Fruit fly (Drosophila melanogaster) whole organism, embryonic: ENCODE measurements around the gene dbe.
A peak's percentile ranks its signal among the peaks of the same experiment; 100 is the strongest.

Experiments
- Atf-2 ChIP-seq: fragments of 200-800 bp; sonication (Bioruptor generic); optimal IDR thresholded peaks from 2 replicates; lab custom pipeline; 2016; ENCODE audit warnings: missing biosample characterization, missing genetic modification characterization
- Atf3 ChIP-seq: fragments of 200-800 bp; sonication (Bioruptor generic); optimal IDR thresholded peaks from 3 replicates; lab custom pipeline; 2016; ENCODE audit warnings: missing biosample characterization, missing genetic modification characterization
- Blimp-1 ChIP-seq: fragments of 200-800 bp; sonication (Bioruptor generic); optimal IDR thresholded peaks from 3 replicates; lab custom pipeline; 2018; ENCODE audit warnings: missing biosample characterization, missing genetic modification characterization, mild to moderate bottlenecking, moderate library complexity, missing genetic modification reagents
- CG10209 ChIP-seq: fragments of 200-800 bp; sonication (Bioruptor generic); optimal IDR thresholded peaks from 3 replicates; lab custom pipeline; 2017; ENCODE audit warnings: missing biosample characterization, mild to moderate bottlenecking, missing genetic modification characterization, missing genetic modification reagents
- CG10462 ChIP-seq: fragments of 200-800 bp; sonication (Bioruptor generic); optimal IDR thresholded peaks from 2 replicates; lab custom pipeline; 2016; ENCODE audit warnings: missing biosample characterization, missing genetic modification characterization
- CG10979 ChIP-seq: fragments of 200-800 bp; sonication (Bioruptor generic); optimal IDR thresholded peaks from 2 replicates; lab custom pipeline; 2018; ENCODE audit warnings: missing biosample characterization, mild to moderate bottlenecking, missing genetic modification characterization, moderate library complexity
- CG11696 ChIP-seq: fragments of 200-800 bp; sonication (Bioruptor generic); IDR thresholded peaks from 2 replicates; pipeline ENCODE4 v1.3.6; 2022; ENCODE audit warnings: missing biosample characterization, missing genetic modification characterization
- CG12942 ChIP-seq: fragments of 200-800 bp; sonication (Bioruptor generic); optimal IDR thresholded peaks from 3 replicates; lab custom pipeline; 2016; ENCODE audit warnings: missing biosample characterization, missing genetic modification characterization
- CG13775 ChIP-seq: fragments of 200-800 bp; sonication (Bioruptor generic); optimal IDR thresholded peaks from 3 replicates; lab custom pipeline; 2017; ENCODE audit warnings: missing biosample characterization, mild to moderate bottlenecking, missing genetic modification characterization
- CG15269 ChIP-seq: fragments of 200-800 bp; sonication (Bioruptor generic); optimal IDR thresholded peaks from 2 replicates; lab custom pipeline; 2018; ENCODE audit warnings: missing biosample characterization, mild to moderate bottlenecking, missing genetic modification characterization, moderate library complexity
- CG15601 ChIP-seq: fragments of 200-800 bp; sonication (Bioruptor generic); optimal IDR thresholded peaks from 3 replicates; lab custom pipeline; 2019; ENCODE audit warnings: missing biosample characterization, mild to moderate bottlenecking, missing genetic modification characterization, moderate library complexity
- CG1602 ChIP-seq: fragments of 200-800 bp; sonication (Bioruptor generic); optimal IDR thresholded peaks from 3 replicates; lab custom pipeline; 2016; ENCODE audit warnings: missing biosample characterization, missing genetic modification characterization
- CG16779 ChIP-seq: fragments of 200-800 bp; sonication (Bioruptor generic); IDR thresholded peaks from 2 replicates; pipeline ENCODE4 v1.3.6; 2022; ENCODE audit warnings: missing biosample characterization, missing genetic modification characterization
- CG17829 ChIP-seq: fragments of 200-800 bp; optimal IDR thresholded peaks from 2 replicates; lab custom pipeline; 2019; ENCODE audit warnings: missing biosample characterization, mild to moderate bottlenecking, missing genetic modification characterization, moderate library complexity
- CG18619 ChIP-seq: fragments of 200-800 bp; sonication (Bioruptor generic); optimal IDR thresholded peaks from 3 replicates; lab custom pipeline; 2017; ENCODE audit warnings: missing biosample characterization, mild to moderate bottlenecking, missing genetic modification characterization
- CG2678 ChIP-seq: fragments of 200-800 bp; sonication (Bioruptor generic); optimal IDR thresholded peaks from 3 replicates; lab custom pipeline; 2019; ENCODE audit warnings: missing biosample characterization, mild to moderate bottlenecking, missing genetic modification characterization, moderate library complexity
- CG5245 ChIP-seq: fragments of 200-800 bp; sonication (Bioruptor generic); optimal IDR thresholded peaks from 3 replicates; lab custom pipeline; 2016; ENCODE audit warnings: missing biosample characterization, missing genetic modification characterization
- CG8089 ChIP-seq: fragments of 200-800 bp; sonication (Bioruptor generic); optimal IDR thresholded peaks from 3 replicates; lab custom pipeline; 2016; ENCODE audit warnings: missing biosample characterization, missing genetic modification characterization
- CG8359 ChIP-seq: fragments of 200-800 bp; sonication (Bioruptor generic); optimal IDR thresholded peaks from 2 replicates; lab custom pipeline; 2017; ENCODE audit warnings: missing biosample characterization, mild to moderate bottlenecking, missing genetic modification characterization, borderline replicate concordance
- CG9609 ChIP-seq: fragments of 200-800 bp; sonication (Bioruptor generic); optimal IDR thresholded peaks from 3 replicates; lab custom pipeline; 2016; ENCODE audit warnings: missing biosample characterization, missing genetic modification characterization
- CG9727 ChIP-seq: fragments of 200-800 bp; sonication (Bioruptor generic); optimal IDR thresholded peaks from 3 replicates; lab custom pipeline; 2017; ENCODE audit warnings: missing biosample characterization, mild to moderate bottlenecking, missing genetic modification characterization
- CG9876 ChIP-seq: fragments of 200-800 bp; sonication (Bioruptor generic); optimal IDR thresholded peaks from 2 replicates; lab custom pipeline; 2016; ENCODE audit warnings: missing biosample characterization, missing genetic modification characterization
- D ChIP-seq, 2 experiments: fragments of 200-800 bp in 1 of 2; fragments of >200 bp in 1 of 2; sonication (Bioruptor generic) in 1 of 2; optimal IDR thresholded peaks; 2 replicates in 1 of 2; 3 replicates in 1 of 2; lab custom pipeline; 2017; ENCODE audit warnings: mild to moderate bottlenecking in 1 of 2, missing biosample characterization in 1 of 2, missing genetic modification characterization in 1 of 2, missing genetic modification reagents in 1 of 2
- Eip74EF ChIP-seq, 2 experiments: fragments of 200-800 bp in 1 of 2; fragments of >200 bp in 1 of 2; sonication (Bioruptor generic) in 1 of 2; optimal IDR thresholded peaks; 2 replicates each; lab custom pipeline; 2017 to 2019; ENCODE audit warnings: missing biosample characterization in 2 of 2, missing genetic modification characterization in 2 of 2, mild to moderate bottlenecking in 1 of 2, moderate library complexity in 1 of 2
- Ets65A ChIP-seq: fragments of 200-800 bp; sonication (Bioruptor generic); peaks from one replicate; lab custom pipeline; 2016; ENCODE audit warnings: missing biosample characterization, missing genetic modification characterization
- H15 ChIP-seq: fragments of 200-800 bp; sonication (Bioruptor generic); IDR thresholded peaks from 3 replicates; pipeline ENCODE4 v1.3.6; 2022; ENCODE audit warnings: missing biosample characterization, missing genetic modification characterization
- Hey ChIP-seq: fragments of 200-800 bp; sonication (Bioruptor generic); optimal IDR thresholded peaks from 3 replicates; lab custom pipeline; 2018; ENCODE audit warnings: missing biosample characterization, mild to moderate bottlenecking, missing genetic modification characterization
- Lhr ChIP-seq: fragments of 200-800 bp; sonication (Bioruptor generic); optimal IDR thresholded peaks from 3 replicates; lab custom pipeline; 2017; ENCODE audit warnings: mild to moderate bottlenecking, missing biosample characterization, missing genetic modification reagents, missing genetic modification characterization
- Oaz ChIP-seq: fragments of 200-800 bp; sonication (Bioruptor generic); IDR thresholded peaks from 2 replicates; pipeline ENCODE4 v1.3.6; 2022; ENCODE audit warnings: missing biosample characterization, missing genetic modification characterization
- Scr ChIP-seq: fragments of 200-800 bp; sonication (Bioruptor generic); IDR thresholded peaks from 2 replicates; pipeline ENCODE4 v1.3.6; 2022; ENCODE audit warnings: missing biosample characterization, missing genetic modification characterization; ENCODE audit not compliant: partially characterized antibody
- Sin3A ChIP-seq: fragments of >200 bp; optimal IDR thresholded peaks from 2 replicates; lab custom pipeline; 2018
- Sox100B ChIP-seq: fragments of 200-800 bp; sonication (Bioruptor generic); optimal IDR thresholded peaks from 3 replicates; lab custom pipeline; 2018; ENCODE audit warnings: missing biosample characterization, mild to moderate bottlenecking, missing genetic modification characterization
- Stat92E ChIP-seq, 3 experiments: fragments of >200 bp in 2 of 3; fragments of 200-800 bp in 1 of 3; sonication (Bioruptor generic) in 1 of 3; optimal IDR thresholded peaks; 2 replicates each; lab custom pipeline; 2017 to 2019; ENCODE audit warnings: missing biosample characterization in 3 of 3, missing genetic modification characterization in 3 of 3, mild to moderate bottlenecking in 1 of 3, moderate library complexity in 1 of 3
- Xbp1 ChIP-seq: fragments of 200-800 bp; sonication (Bioruptor generic); optimal IDR thresholded peaks from 3 replicates; lab custom pipeline; 2016; ENCODE audit warnings: missing biosample characterization, mild to moderate bottlenecking, missing genetic modification characterization
- az2 ChIP-seq: fragments of 200-800 bp; sonication (Bioruptor generic); optimal IDR thresholded peaks from 3 replicates; lab custom pipeline; 2016; ENCODE audit warnings: missing biosample characterization, missing genetic modification characterization
- chinmo ChIP-seq: fragments of 200-800 bp; sonication (Bioruptor generic); IDR thresholded peaks from 4 replicates; pipeline ENCODE4 v1.3.6; 2022; ENCODE audit warnings: missing biosample characterization, missing genetic modification characterization; ENCODE audit not compliant: partially characterized antibody
- ci ChIP-seq: fragments of 200-800 bp; sonication (Bioruptor generic); IDR thresholded peaks from 3 replicates; pipeline ENCODE4 v1.3.6; 2022; ENCODE audit warnings: missing biosample characterization, missing genetic modification characterization
- cwo ChIP-seq: fragments of 200-800 bp; sonication (Bioruptor generic); optimal IDR thresholded peaks from 3 replicates; lab custom pipeline; 2017; ENCODE audit warnings: missing biosample characterization, missing genetic modification characterization, mild to moderate bottlenecking, moderate library complexity, missing genetic modification reagents
- dmrt99B ChIP-seq: fragments of 200-800 bp; sonication (Bioruptor generic); optimal IDR thresholded peaks from 2 replicates; lab custom pipeline; 2018; ENCODE audit warnings: missing biosample characterization, mild to moderate bottlenecking, missing genetic modification characterization, moderate library complexity
- ewg ChIP-seq: fragments of 200-800 bp; sonication (Bioruptor generic); optimal IDR thresholded peaks from 3 replicates; lab custom pipeline; 2017; ENCODE audit warnings: mild to moderate bottlenecking, missing biosample characterization, missing genetic modification reagents, missing genetic modification characterization
- fd64A ChIP-seq: fragments of 200-800 bp; sonication (Bioruptor generic); optimal IDR thresholded peaks from 3 replicates; lab custom pipeline; 2018; ENCODE audit warnings: missing biosample characterization, mild to moderate bottlenecking, missing genetic modification characterization
- h ChIP-seq: fragments of >200 bp; optimal IDR thresholded peaks from 2 replicates; lab custom pipeline; 2017
- org-1 ChIP-seq: fragments of 200-800 bp; sonication (Bioruptor generic); optimal IDR thresholded peaks from 2 replicates; lab custom pipeline; 2017; ENCODE audit warnings: missing biosample characterization, missing genetic modification characterization
- pan ChIP-seq, 4 experiments: fragments of >200 bp in 3 of 4; fragments of 200-800 bp in 1 of 4; sonication (Bioruptor generic) in 1 of 4; optimal IDR thresholded peaks in 3 of 4; IDR thresholded peaks in 1 of 4; 2 replicates each; pipeline versions ENCODE4 v1.3.6 to Lab custom; 2017 to 2022; ENCODE audit warnings: missing biosample characterization in 2 of 4, missing genetic modification characterization in 2 of 4, mixed read lengths in 1 of 4
- phol ChIP-seq: fragments of 200-800 bp; sonication (Bioruptor generic); optimal IDR thresholded peaks from 3 replicates; lab custom pipeline; 2018; ENCODE audit warnings: missing biosample characterization, mild to moderate bottlenecking, missing genetic modification characterization, moderate library complexity
- sens-2 ChIP-seq: fragments of 200-800 bp; sonication (Bioruptor generic); IDR thresholded peaks from 2 replicates; pipeline ENCODE4 v1.3.6; 2022; ENCODE audit warnings: missing biosample characterization, missing genetic modification characterization
- zfh1 ChIP-seq: fragments of 200-800 bp; sonication (Bioruptor generic); IDR thresholded peaks from 3 replicates; pipeline ENCODE4 v1.3.6; 2022; ENCODE audit warnings: missing biosample characterization, missing genetic modification characterization

The dbe gene

dm6 chr2L:827516-828362 is 41.9 kb downstream of the dbe start (continued):
- TF ChIP-seq CG17829 (peak; percentile 11), CG10209 (GFP tag; lab: Kevin White, UChicago) (peak; percentile 33), Blimp-1 (GFP tag; lab: Kevin White, UChicago) (peak; percentile 56), Oaz (GFP tag; lab: Robert Waterston, UW) (no peak), CG10462 (GFP tag; lab: Kevin White, UChicago) (peak; percentile 32), Atf3 (GFP tag; lab: Kevin White, UChicago) (peak; percentile 10), ci (peak; percentile 70), ewg (GFP tag; lab: Kevin White, UChicago) (peak; percentile 46), CG9727 (GFP tag; lab: Kevin White, UChicago) (peak; percentile 11), Ets65A (GFP tag; lab: Kevin White, UChicago) (no peak), CG15269 (peak; percentile 39), zfh1 (GFP tag; lab: Robert Waterston, UW) (peak; percentile 13; the same call in 1 of the 3 replicates), CG2678 (tag; lab: Kevin White, UChicago) (peak; percentile 47), Hey (tag; lab: Kevin White, UChicago) (no peak), CG15601 (peak; percentile 27), CG16779 (GFP tag; lab: Robert Waterston, UW) (no peak), Scr (GFP tag; lab: Robert Waterston, UW) (no peak), D (optimal IDR thresholded peaks at IDR 0.05; lab: Kevin White, UChicago) (no peak), D (GFP tag; optimal IDR thresholded peaks at IDR 0.05; lab: Kevin White, UChicago) (peak; percentile 62), CG5245 (GFP tag; lab: Kevin White, UChicago) (peak; percentile 19), CG11696 (no peak), Xbp1 (GFP tag; lab: Kevin White, UChicago) (peak; percentile 60), CG8359 (GFP tag; lab: Kevin White, UChicago) (no peak), chinmo (GFP tag; lab: Robert Waterston, UW) (0 out of 4 replicates have a peak, but pooled peaks have one; percentile 23), cwo (peak; percentile 26), CG13775 (GFP tag; lab: Kevin White, UChicago) (peak; percentile 10), Stat92E (GFP tag; optimal IDR thresholded peaks at IDR 0.05; lab: Kevin White, UChicago) (no peak), org-1 (GFP tag; lab: Kevin White, UChicago) (peak; percentile 46), CG18619 (GFP tag; lab: Kevin White, UChicago) (peak; percentile 9), Lhr (GFP tag; lab: Kevin White, UChicago) (peak; percentile 36), CG1602 (GFP tag; lab: Kevin White, UChicago) (peak; percentile 49), Eip74EF (GFP tag; optimal IDR thresholded peaks at IDR 0.05; lab: Kevin White, UChicago) (peak in 1 of 2 experiments; percentile 30), Sox100B (GFP tag; lab: Kevin White, UChicago) (peak; percentile 65), Atf-2 (GFP tag; lab: Kevin White, UChicago) (peak; percentile 47), CG12942 (peak; percentile 47), dmrt99B (tag; lab: Kevin White, UChicago) (peak; percentile 70), CG9609 (GFP tag; lab: Kevin White, UChicago) (peak; percentile 7), fd64A (peak; percentile 48), CG9876 (GFP tag; lab: Kevin White, UChicago) (no peak), H15 (0 out of 3 replicates have a peak, but pooled peaks have one; percentile 14), CG10979 (tag; lab: Kevin White, UChicago) (peak; percentile 66), sens-2 (peak; percentile 36; the same call in 1 of the 2 replicates), phol (tag; lab: Kevin White, UChicago) (peak; percentile 52), h (lab: Kevin White, UChicago) (no peak), az2 (GFP tag; lab: Kevin White, UChicago) (peak; percentile 45), CG8089 (peak; percentile 33), pan (optimal IDR thresholded peaks at IDR 0.05; lab: Kevin White, UChicago) (no peak), pan (GFP tag; optimal IDR thresholded peaks at IDR 0.05 in 1 of 2, IDR thresholded peaks at IDR 0.05 in 1 of 2) (no peak), Sin3A (lab: Kevin White, UChicago) (no peak)
